Worm (Caenorhabditis elegans): ENCODE data around the gene Y37H2A.14.

ce11 chrV:18128545-18128944 lies 15.0 kb upstream of the Y37H2A.14 start:
- TF ChIP-seq dao-5 (tag; optimal IDR thresholded peaks at IDR 0.05) (no peak), him-1 (tag; optimal IDR thresholded peaks at IDR 0.05) (no peak)
